Worm (Caenorhabditis elegans): ENCODE measurements around the gene clh-5.

ce11 chrII:9128132-9128531 is 29.7 kb upstream of the clh-5 start:
- TF ChIP-seq ceh-82 (tag; optimal IDR thresholded peaks at IDR 0.05) (peak in 1 of 3 experiments; percentile 22), C34B4.2 (tag; optimal IDR thresholded peaks at IDR 0.05) (no peak), snpc-4 (tag; optimal IDR thresholded peaks at IDR 0.05) (no peak), nhr-76 (tag; optimal IDR thresholded peaks at IDR 0.05) (no peak), nhr-11 (tag; optimal IDR thresholded peaks at IDR 0.05) (no peak), unc-62 (GFP tag; optimal IDR thresholded peaks at IDR 0.05) (no peak), zag-1 (tag; optimal IDR thresholded peaks at IDR 0.05) (no peak), sup-37 (GFP tag; optimal IDR thresholded peaks at IDR 0.05) (no peak), tbx-2 (tag; optimal IDR thresholded peaks at IDR 0.05) (no peak), fkh-10 (GFP tag; optimal IDR thresholded peaks at IDR 0.05) (no peak), sptf-1 (tag; optimal IDR thresholded peaks at IDR 0.05) (no peak), elt-3 (tag; optimal IDR thresholded peaks at IDR 0.05) (peak in 4 of 6 experiments; percentile 15 to 93 (median 91)), pax-3 (tag; optimal IDR thresholded peaks at IDR 0.05) (no peak)
